Worm (Caenorhabditis elegans) whole organism, L2 larva: ENCODE data around the gene F19H6.6.

Source experiments
- C34F6.9 ChIP-seq: fragments of 150-350 bp; optimal IDR thresholded peaks from 2 replicates; lab custom pipeline; 2014; ENCODE audit warnings: missing biosample characterization, missing genetic modification characterization
- F13H6.1 ChIP-seq: sonication (generic microtip); optimal IDR thresholded peaks from 2 replicates; lab custom pipeline; 2016; ENCODE audit warnings: missing genetic modification characterization, missing compliant biosample characterization
- R02D3.7 ChIP-seq: fragments of 150-350 bp; optimal IDR thresholded peaks from 2 replicates; lab custom pipeline; 2014; ENCODE audit warnings: missing biosample characterization, missing genetic modification characterization
- Y55F3AM.14 ChIP-seq: fragments of 200-800 bp; sonication (Bioruptor generic); optimal IDR thresholded peaks from 2 replicates; lab custom pipeline; 2018; ENCODE audit warnings: mild to moderate bottlenecking, missing genetic modification characterization, missing compliant biosample characterization
- alr-1 ChIP-seq: fragments of 150-350 bp; optimal IDR thresholded peaks from 2 replicates; lab custom pipeline; 2014; ENCODE audit warnings: missing biosample characterization, missing genetic modification characterization
- aly-2 ChIP-seq: fragments of 150-350 bp; optimal IDR thresholded peaks from 2 replicates; lab custom pipeline; 2014; ENCODE audit warnings: missing biosample characterization, missing genetic modification characterization
- ceh-16 ChIP-seq: fragments of 150-350 bp; optimal IDR thresholded peaks from 2 replicates; lab custom pipeline; 2014; ENCODE audit warnings: missing biosample characterization, missing genetic modification characterization
- crh-2 ChIP-seq: sonication (generic microtip); optimal IDR thresholded peaks from 2 replicates; lab custom pipeline; 2017; ENCODE audit warnings: missing biosample characterization, missing genetic modification characterization
- egl-27 ChIP-seq: sonication (generic microtip); optimal IDR thresholded peaks from 3 replicates; lab custom pipeline; 2017; ENCODE audit warnings: missing biosample characterization, missing genetic modification reagents, missing genetic modification characterization
- elt-1 ChIP-seq: fragments of 150-350 bp; optimal IDR thresholded peaks from 2 replicates; lab custom pipeline; 2014; ENCODE audit warnings: missing biosample characterization, missing genetic modification characterization
- elt-3 ChIP-seq: sonication (generic microtip); optimal IDR thresholded peaks from 2 replicates; lab custom pipeline; 2017; ENCODE audit warnings: missing biosample characterization, missing genetic modification characterization
- fos-1 ChIP-seq: fragments of 150-350 bp; optimal IDR thresholded peaks from 2 replicates; lab custom pipeline; 2014; ENCODE audit warnings: missing biosample characterization, missing genetic modification characterization
- gmeb-1 ChIP-seq: fragments of 150-350 bp; optimal IDR thresholded peaks from 2 replicates; lab custom pipeline; 2014; ENCODE audit warnings: missing biosample characterization, missing genetic modification characterization
- lin-13 ChIP-seq: fragments of 150-350 bp; optimal IDR thresholded peaks from 2 replicates; lab custom pipeline; 2014; ENCODE audit warnings: missing biosample characterization, missing genetic modification reagents, missing genetic modification characterization
- lin-39 ChIP-seq: fragments of 150-350 bp; optimal IDR thresholded peaks from 2 replicates; lab custom pipeline; 2014; ENCODE audit warnings: missing biosample characterization, missing genetic modification reagents, missing genetic modification characterization
- lsy-2 ChIP-seq, 2 experiments: fragments of 150-350 bp in 1 of 2; sonication (generic microtip) in 1 of 2; optimal IDR thresholded peaks; 2 replicates each; lab custom pipeline; 2014 to 2017; ENCODE audit warnings: missing biosample characterization in 2 of 2, missing genetic modification characterization in 2 of 2
- mab-5 ChIP-seq: fragments of 150-350 bp; optimal IDR thresholded peaks from 2 replicates; lab custom pipeline; 2014; ENCODE audit warnings: missing biosample characterization, missing genetic modification characterization
- mbf-1 ChIP-seq: sonication (generic microtip); optimal IDR thresholded peaks from 2 replicates; lab custom pipeline; 2017; ENCODE audit warnings: missing biosample characterization, missing genetic modification characterization
- mdl-1 ChIP-seq, 2 experiments: fragments of 150-350 bp in 1 of 2; sonication (generic microtip) in 1 of 2; optimal IDR thresholded peaks; 2 replicates each; lab custom pipeline; 2017; ENCODE audit warnings: missing biosample characterization in 2 of 2, missing genetic modification characterization in 2 of 2
- nhr-10 ChIP-seq: sonication (generic microtip); optimal IDR thresholded peaks from 2 replicates; lab custom pipeline; 2017; ENCODE audit warnings: missing biosample characterization, missing genetic modification characterization
- nhr-11 ChIP-seq: fragments of 150-350 bp; optimal IDR thresholded peaks from 2 replicates; lab custom pipeline; 2014; ENCODE audit warnings: missing biosample characterization, missing genetic modification characterization
- nhr-129 ChIP-seq: fragments of 150-350 bp; optimal IDR thresholded peaks from 2 replicates; lab custom pipeline; 2014; ENCODE audit warnings: missing biosample characterization, missing genetic modification characterization
- nhr-21 ChIP-seq: fragments of 150-350 bp; optimal IDR thresholded peaks from 2 replicates; lab custom pipeline; 2014; ENCODE audit warnings: missing biosample characterization, missing genetic modification characterization
- nhr-237 ChIP-seq: fragments of 150-350 bp; optimal IDR thresholded peaks from 2 replicates; lab custom pipeline; 2014; ENCODE audit warnings: missing biosample characterization, missing genetic modification characterization
- nhr-25 ChIP-seq: fragments of 150-350 bp; sonication (generic microtip); optimal IDR thresholded peaks from 3 replicates; lab custom pipeline; 2014; ENCODE audit warnings: missing biosample characterization, missing genetic modification characterization
- nhr-6 ChIP-seq: fragments of 150-350 bp; optimal IDR thresholded peaks from 2 replicates; lab custom pipeline; 2014; ENCODE audit warnings: missing biosample characterization, missing genetic modification characterization
- nhr-77 ChIP-seq: fragments of 150-350 bp; optimal IDR thresholded peaks from 2 replicates; lab custom pipeline; 2014; ENCODE audit warnings: missing biosample characterization, missing genetic modification characterization
- peb-1 ChIP-seq: fragments of 150-350 bp; optimal IDR thresholded peaks from 2 replicates; lab custom pipeline; 2014; ENCODE audit warnings: missing biosample characterization, missing genetic modification characterization
- sem-4 ChIP-seq: fragments of 150-350 bp; optimal IDR thresholded peaks from 2 replicates; lab custom pipeline; 2014; ENCODE audit warnings: missing biosample characterization, missing genetic modification reagents, missing genetic modification characterization
- skn-1 ChIP-seq: sonication (generic microtip); optimal IDR thresholded peaks from 2 replicates; lab custom pipeline; 2017; ENCODE audit warnings: missing biosample characterization, missing genetic modification characterization
- sma-3 ChIP-seq: sonication (generic microtip); optimal IDR thresholded peaks from 2 replicates; lab custom pipeline; 2016; ENCODE audit warnings: missing genetic modification reagents, missing genetic modification characterization, missing compliant biosample characterization
- sma-9 ChIP-seq, 2 experiments: fragments of 150-350 bp in 1 of 2; sonication (generic microtip) in 1 of 2; optimal IDR thresholded peaks; 2 replicates each; lab custom pipeline; 2014 to 2016; ENCODE audit warnings: missing genetic modification characterization in 2 of 2, mild to moderate bottlenecking in 1 of 2, missing biosample characterization in 1 of 2, missing compliant biosample characterization in 1 of 2, missing genetic modification reagents in 1 of 2, moderate library complexity in 1 of 2
- snpc-4 ChIP-seq: fragments of 150-350 bp; optimal IDR thresholded peaks from 2 replicates; lab custom pipeline; 2014; ENCODE audit warnings: missing biosample characterization, missing genetic modification characterization
- unc-55 ChIP-seq: fragments of 150-350 bp; sonication (generic microtip); optimal IDR thresholded peaks from 3 replicates; lab custom pipeline; 2014; ENCODE audit warnings: missing biosample characterization, missing genetic modification reagents, missing genetic modification characterization
- unc-62 ChIP-seq: fragments of 150-350 bp; optimal IDR thresholded peaks from 2 replicates; lab custom pipeline; 2014; ENCODE audit warnings: missing biosample characterization, missing genetic modification reagents, missing genetic modification characterization
- zag-1 ChIP-seq: fragments of 150-350 bp; optimal IDR thresholded peaks from 2 replicates; lab custom pipeline; 2014; ENCODE audit warnings: missing biosample characterization, missing genetic modification characterization
- ztf-1 ChIP-seq: fragments of 200-800 bp; sonication (Bioruptor generic); conservative IDR thresholded peaks from 2 replicates; pipeline ENCODE4 v1.3.6; 2022; ENCODE audit warnings: missing genetic modification characterization, missing compliant biosample characterization
- ztf-11 ChIP-seq: sonication (generic microtip); optimal IDR thresholded peaks from 2 replicates; lab custom pipeline; 2017; ENCODE audit warnings: missing biosample characterization, missing genetic modification characterization
- ztf-4 ChIP-seq: fragments of 150-350 bp; optimal IDR thresholded peaks from 2 replicates; lab custom pipeline; 2014; ENCODE audit warnings: missing biosample characterization, missing genetic modification characterization

The F19H6.6 gene

ce11 chrX:12364804-12365203, 4.2 kb downstream of the F19H6.6 start, which contains the start of gene F19H6.5:
F19H6.5 (minus strand) TSS chrX:12364904.
- TF ChIP-seq ztf-4 (tag; lab: Kevin White, UChicago), result no peak
- no peak for TF ChIP-seq nhr-11 (tag; lab: Kevin White, UChicago)
- TF ChIP-seq crh-2 (tag; lab: Kevin White, UChicago), result no peak
- no peak for TF ChIP-seq nhr-6 (tag; lab: Kevin White, UChicago)
- no peak for TF ChIP-seq nhr-10 (tag; lab: Kevin White, UChicago)
- TF ChIP-seq skn-1 (tag; lab: Kevin White, UChicago), result no peak
- TF ChIP-seq unc-55 (GFP tag; lab: Kevin White, UChicago), result no peak

ce11 chrX:12365388-12365787, 4.8 kb downstream of the F19H6.6 start, which contains the start of gene F19H6.4:
F19H6.4 (plus strand) TSS chrX:12365688.
- no peak for TF ChIP-seq unc-62 (GFP tag; lab: Kevin White, UChicago)
- TF ChIP-seq aly-2 (tag; lab: Kevin White, UChicago), result no peak
- no peak for TF ChIP-seq snpc-4 (tag; lab: Kevin White, UChicago)
- TF ChIP-seq nhr-237 (tag; lab: Kevin White, UChicago), result no peak
- no peak for TF ChIP-seq mbf-1
- no peak for TF ChIP-seq gmeb-1 (tag; lab: Kevin White, UChicago)
- no peak for TF ChIP-seq ztf-11 (tag; lab: Kevin White, UChicago)
- no peak for TF ChIP-seq sem-4
- no peak for TF ChIP-seq mab-5
- TF ChIP-seq ztf-1 (GFP tag; lab: Robert Waterston, UW), result no peak
- TF ChIP-seq unc-55 (GFP tag; lab: Kevin White, UChicago), result no peak
- no peak for TF ChIP-seq sma-3 (GFP tag; lab: Kevin White, UChicago)
- TF ChIP-seq egl-27, result no peak
- no peak for TF ChIP-seq elt-1 (tag; lab: Kevin White, UChicago)
- no peak for TF ChIP-seq sma-9 (GFP tag; optimal IDR thresholded peaks at IDR 0.05; lab: Kevin White, UChicago)
- no peak for TF ChIP-seq sma-9 (tag; optimal IDR thresholded peaks at IDR 0.05; lab: Kevin White, UChicago)

ce11 chrX:12367498-12367897, 6.9 kb downstream of the F19H6.6 start:
- TF ChIP-seq nhr-77 (no peak), nhr-25 (tag; lab: Kevin White, UChicago) (no peak), ztf-11 (tag; lab: Kevin White, UChicago) (no peak), elt-3 (tag; lab: Kevin White, UChicago) (no peak), nhr-11 (tag; lab: Kevin White, UChicago) (no peak), C34F6.9 (tag; lab: Kevin White, UChicago) (peak; percentile 36), F13H6.1 (tag; lab: Kevin White, UChicago) (peak; percentile 9), snpc-4 (tag; lab: Kevin White, UChicago) (no peak), nhr-21 (tag; lab: Kevin White, UChicago) (no peak), Y55F3AM.14 (GFP tag; lab: Kevin White, UChicago) (no peak), mdl-1 (tag; optimal IDR thresholded peaks at IDR 0.05; lab: Kevin White, UChicago) (peak in 1 of 2 experiments; percentile 41), nhr-129 (tag; lab: Kevin White, UChicago) (peak; percentile 76), zag-1 (tag; lab: Kevin White, UChicago) (peak; percentile 35), aly-2 (tag; lab: Kevin White, UChicago) (no peak), lin-13 (GFP tag; lab: Kevin White, UChicago) (no peak), unc-55 (GFP tag; lab: Kevin White, UChicago) (peak; percentile 56), egl-27 (no peak), sem-4 (no peak), lin-39 (tag; lab: Kevin White, UChicago) (no peak), lsy-2 (tag; optimal IDR thresholded peaks at IDR 0.05; lab: Kevin White, UChicago) (no peak), ceh-16 (tag; lab: Kevin White, UChicago) (no peak), sma-9 (GFP tag; optimal IDR thresholded peaks at IDR 0.05; lab: Kevin White, UChicago) (peak; percentile 51), sma-9 (tag; optimal IDR thresholded peaks at IDR 0.05; lab: Kevin White, UChicago) (no peak), crh-2 (tag; lab: Kevin White, UChicago) (peak; percentile 49), alr-1 (tag; lab: Kevin White, UChicago) (no peak), R02D3.7 (tag; lab: Kevin White, UChicago) (no peak), peb-1 (tag; lab: Kevin White, UChicago) (no peak), sma-3 (GFP tag; lab: Kevin White, UChicago) (no peak), nhr-237 (tag; lab: Kevin White, UChicago) (no peak), unc-62 (GFP tag; lab: Kevin White, UChicago) (no peak), nhr-6 (tag; lab: Kevin White, UChicago) (no peak), fos-1 (peak; percentile 24)
